Fruit fly (Drosophila melanogaster): ENCODE measurements around the gene CG17839.

- peak; percentile 100 for TF ChIP-seq Ets98B (GFP tag; IDR thresholded peaks at IDR 0.05)
- peak; percentile 99 for TF ChIP-seq CG13204 (GFP tag; optimal IDR thresholded peaks at IDR 0.05)
- TF ChIP-seq CG8301 (tag; optimal IDR thresholded peaks at IDR 0.05), result peak; percentile 100
- peak; percentile 100 for TF ChIP-seq CG8159 (tag; optimal IDR thresholded peaks at IDR 0.05)
- peak; percentile 100 for TF ChIP-seq CG34367 (tag; optimal IDR thresholded peaks at IDR 0.05)
- peak; percentile 100 for TF ChIP-seq Snoo (tag; optimal IDR thresholded peaks at IDR 0.05)
- peak; percentile 99 for TF ChIP-seq rn (GFP tag; IDR thresholded peaks at IDR 0.05)
- TF ChIP-seq CG12605 (GFP tag; IDR thresholded peaks at IDR 0.05), result peak; percentile 99
- TF ChIP-seq Pif1B (GFP tag; optimal IDR thresholded peaks at IDR 0.05), result peak; percentile 99
- peak; percentile 99 for TF ChIP-seq Pif1A (GFP tag; optimal IDR thresholded peaks at IDR 0.05)
These were observed 45.7 kb upstream of the CG17839 start for dm6 chr3L:14759097-14759795.

Measured in whole organism, pupa.